Fruit fly (Drosophila melanogaster) whole organism, embryonic: ENCODE data around the gene Tmc.

Experiments used
- B-H1 ChIP-seq: fragments of 200-800 bp; sonication (Bioruptor generic); IDR thresholded peaks from 3 replicates; pipeline ENCODE4 v1.3.6; 2022; ENCODE audit warnings: missing biosample characterization, missing genetic modification characterization
- CG11247 ChIP-seq: fragments of 200-800 bp; sonication (Bioruptor generic); IDR thresholded peaks from 2 replicates; pipeline ENCODE4 v1.3.6; 2022; ENCODE audit warnings: missing biosample characterization, missing genetic modification characterization
- CG4424 ChIP-seq: fragments of 200-800 bp; sonication (Bioruptor generic); optimal IDR thresholded peaks from 3 replicates; lab custom pipeline; 2016; ENCODE audit warnings: missing biosample characterization, missing genetic modification characterization
- CG6272 ChIP-seq: fragments of 200-800 bp; sonication (Bioruptor generic); IDR thresholded peaks from 2 replicates; pipeline ENCODE4 v1.3.6; 2022; ENCODE audit warnings: missing biosample characterization, missing genetic modification characterization
- CG6683 ChIP-seq: fragments of 200-800 bp; sonication (Bioruptor generic); optimal IDR thresholded peaks from 2 replicates; lab custom pipeline; 2017; ENCODE audit warnings: missing biosample characterization, mild to moderate bottlenecking, missing genetic modification characterization, missing genetic modification reagents
- HLHmδ ChIP-seq: fragments of 200-800 bp; sonication (Bioruptor generic); optimal IDR thresholded peaks from 2 replicates; lab custom pipeline; 2018; ENCODE audit warnings: missing biosample characterization, mild to moderate bottlenecking, missing genetic modification characterization, moderate library complexity
- Hr51 ChIP-seq, 2 experiments: fragments of 200-800 bp; sonication (Bioruptor generic); optimal IDR thresholded peaks; 2 replicates in 1 of 2; 3 replicates in 1 of 2; lab custom pipeline; 2016 to 2018; ENCODE audit warnings: missing biosample characterization in 2 of 2, missing genetic modification characterization in 2 of 2, mild to moderate bottlenecking in 1 of 2, moderate library complexity in 1 of 2
- dpn ChIP-seq, 2 experiments: fragments of 200-800 bp; sonication (Bioruptor generic); optimal IDR thresholded peaks; 3 replicates each; lab custom pipeline; 2016; ENCODE audit warnings: missing biosample characterization in 2 of 2, missing genetic modification characterization in 2 of 2
- en ChIP-seq: fragments of 200-800 bp; sonication (Bioruptor generic); optimal IDR thresholded peaks from 2 replicates; lab custom pipeline; 2016; ENCODE audit warnings: missing biosample characterization, missing genetic modification characterization
- fru ChIP-seq: fragments of >200 bp; optimal IDR thresholded peaks from 2 replicates; lab custom pipeline; 2017
- kay ChIP-seq: fragments of 200-800 bp; sonication (Bioruptor generic); optimal IDR thresholded peaks from 2 replicates; lab custom pipeline; 2016; ENCODE audit warnings: missing biosample characterization, missing genetic modification characterization
- toy ChIP-seq: fragments of 200-800 bp; sonication (Bioruptor generic); IDR thresholded peaks from 2 replicates; pipeline ENCODE4 v1.3.6; 2022; ENCODE audit warnings: missing biosample characterization, missing genetic modification characterization

- TF ChIP-seq B-H1 (GFP tag; lab: Robert Waterston, UW) (no peak), CG6272 (GFP tag; lab: Robert Waterston, UW) (no peak), CG4424 (GFP tag; lab: Kevin White, UChicago) (no peak), CG11247 (GFP tag; lab: Robert Waterston, UW) (no peak), dpn (GFP tag; optimal IDR thresholded peaks at IDR 0.05; lab: Kevin White, UChicago) (no peak), fru (no peak), HLHmδ (no peak), toy (no peak), Hr51 (GFP tag; optimal IDR thresholded peaks at IDR 0.05; lab: Kevin White, UChicago) (no peak), kay (GFP tag; lab: Kevin White, UChicago) (no peak), en (no peak), CG6683 (GFP tag; lab: Kevin White, UChicago) (no peak)
Observed at dm6 chr3L:9615443-9616141, 18.0 kb downstream of the Tmc start.
